Fruit fly (Drosophila melanogaster) whole organism, prepupa: ENCODE data around the gene slpr.

ENCODE experiments used
- CG10631 ChIP-seq: fragments of 200-800 bp; sonication (Bioruptor generic); optimal IDR thresholded peaks from 2 replicates; lab custom pipeline; 2016; ENCODE audit warnings: missing biosample characterization, missing genetic modification characterization
- CG16779 ChIP-seq: fragments of 200-800 bp; sonication (Bioruptor generic); optimal IDR thresholded peaks from 3 replicates; lab custom pipeline; 2017; ENCODE audit warnings: missing biosample characterization, mild to moderate bottlenecking, missing genetic modification characterization
- Ets96B ChIP-seq: fragments of 200-800 bp; optimal IDR thresholded peaks from 2 replicates; lab custom pipeline; 2019; ENCODE audit warnings: missing biosample characterization, mild to moderate bottlenecking, missing genetic modification characterization, moderate library complexity
- Sox15 ChIP-seq: fragments of 200-800 bp; sonication (Bioruptor generic); optimal IDR thresholded peaks from 3 replicates; lab custom pipeline; 2016; ENCODE audit warnings: missing biosample characterization, missing genetic modification characterization
- net ChIP-seq: fragments of 200-800 bp; sonication (Bioruptor generic); optimal IDR thresholded peaks from 3 replicates; lab custom pipeline; 2016; ENCODE audit warnings: missing biosample characterization, missing genetic modification characterization
- salr ChIP-seq, 2 experiments: fragments of 200-800 bp; sonication (Bioruptor generic); optimal IDR thresholded peaks; 3 replicates each; lab custom pipeline; 2016 to 2018; ENCODE audit warnings: missing biosample characterization in 2 of 2, missing genetic modification characterization in 2 of 2, mild to moderate bottlenecking in 1 of 2
- spab ChIP-seq: fragments of 200-800 bp; sonication (Bioruptor generic); optimal IDR thresholded peaks from 2 replicates; lab custom pipeline; 2017; ENCODE audit warnings: missing biosample characterization, mild to moderate bottlenecking, missing genetic modification characterization, missing genetic modification reagents
- ss ChIP-seq, 2 experiments: fragments of 200-800 bp; sonication (Bioruptor generic); optimal IDR thresholded peaks; 2 replicates in 1 of 2; 3 replicates in 1 of 2; lab custom pipeline; 2017 to 2018; ENCODE audit warnings: mild to moderate bottlenecking in 2 of 2, missing biosample characterization in 2 of 2, missing genetic modification characterization in 2 of 2, moderate library complexity in 1 of 2
- svp ChIP-seq: fragments of 200-800 bp; sonication (Bioruptor generic); peaks from one replicate; lab custom pipeline; 2016; ENCODE audit warnings: missing biosample characterization, missing genetic modification characterization
- topi ChIP-seq: fragments of 200-800 bp; sonication (Bioruptor generic); optimal IDR thresholded peaks from 3 replicates; lab custom pipeline; 2016; ENCODE audit warnings: missing biosample characterization, missing genetic modification characterization

DNA sequence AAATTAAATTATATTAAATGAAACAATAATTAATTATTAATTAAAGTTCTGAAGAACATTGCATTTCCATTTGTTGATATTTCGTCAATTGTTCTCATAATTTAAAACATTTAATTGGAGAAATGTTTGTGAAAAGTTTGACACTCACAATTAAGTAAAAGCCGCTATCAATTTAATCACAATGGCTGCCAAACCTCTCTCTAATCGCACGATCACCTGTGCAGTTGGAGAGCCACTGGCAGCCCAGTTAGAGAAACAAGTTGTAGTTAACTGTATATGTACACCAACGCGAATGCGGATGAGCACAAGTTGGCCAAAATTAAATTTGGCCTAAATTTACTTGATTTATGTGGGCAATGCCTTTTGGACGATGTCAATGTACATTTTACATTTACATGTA lies 15.2 kb upstream of the slpr start:
- TF ChIP-seq Sox15 (GFP tag; lab: Kevin White, UChicago): no peak
- no peak for TF ChIP-seq salr (GFP tag; optimal IDR thresholded peaks at IDR 0.05; lab: Kevin White, UChicago)
- no peak for TF ChIP-seq ss (GFP tag; optimal IDR thresholded peaks at IDR 0.05; lab: Kevin White, UChicago)
- no peak for TF ChIP-seq CG10631 (GFP tag; lab: Kevin White, UChicago)
- no peak for TF ChIP-seq Ets96B (tag; lab: Kevin White, UChicago)
- TF ChIP-seq svp (GFP tag; lab: Kevin White, UChicago): no peak
- TF ChIP-seq CG16779 (tag; lab: Kevin White, UChicago): no peak
- no peak for TF ChIP-seq spab (GFP tag; lab: Kevin White, UChicago)
- no peak for TF ChIP-seq net (GFP tag; lab: Kevin White, UChicago)
- TF ChIP-seq topi (GFP tag; lab: Kevin White, UChicago): no peak
